Fruit fly (Drosophila melanogaster) whole organism, embryonic: ENCODE data around the gene CG32170.

Source experiments
- BtbVII ChIP-seq: fragments of 200-800 bp; sonication (Bioruptor generic); optimal IDR thresholded peaks from 3 replicates; lab custom pipeline; 2017; ENCODE audit warnings: missing biosample characterization, mild to moderate bottlenecking, missing genetic modification characterization
- CG1024 ChIP-seq: fragments of 200-800 bp; sonication (Bioruptor generic); IDR thresholded peaks from 2 replicates; pipeline ENCODE4 v1.3.6; 2022; ENCODE audit warnings: missing biosample characterization, missing genetic modification characterization
- CG10959 ChIP-seq: fragments of 200-800 bp; sonication (Bioruptor generic); IDR thresholded peaks from 2 replicates; pipeline ENCODE4 v1.3.6; 2022; ENCODE audit warnings: missing biosample characterization, missing genetic modification characterization
- CG14710 ChIP-seq: fragments of 200-800 bp; sonication (Bioruptor generic); optimal IDR thresholded peaks from 3 replicates; lab custom pipeline; 2019; ENCODE audit warnings: missing biosample characterization, mild to moderate bottlenecking, missing genetic modification characterization, moderate library complexity
- CG16813 ChIP-seq: fragments of 200-800 bp; sonication (Bioruptor generic); IDR thresholded peaks from 3 replicates; pipeline ENCODE4 v1.3.6; 2022; ENCODE audit warnings: missing biosample characterization, missing genetic modification characterization; ENCODE audit not compliant: partially characterized antibody
- CG17186 ChIP-seq: fragments of 200-800 bp; sonication (Bioruptor generic); optimal IDR thresholded peaks from 3 replicates; lab custom pipeline; 2017; ENCODE audit warnings: missing biosample characterization, missing genetic modification reagents, missing genetic modification characterization
- CG18011 ChIP-seq: fragments of 200-800 bp; sonication (Bioruptor generic); optimal IDR thresholded peaks from 2 replicates; lab custom pipeline; 2017; ENCODE audit warnings: missing biosample characterization, missing genetic modification characterization, mild to moderate bottlenecking, moderate library complexity, missing genotype
- CG1832 ChIP-seq: fragments of 200-800 bp; sonication (Bioruptor generic); optimal IDR thresholded peaks from 2 replicates; lab custom pipeline; 2017; ENCODE audit warnings: missing biosample characterization, mild to moderate bottlenecking, missing genetic modification characterization, inconsistent platforms
- CG2129 ChIP-seq: fragments of 200-800 bp; sonication (Bioruptor generic); IDR thresholded peaks from 2 replicates; pipeline ENCODE4 v1.3.6; 2022; ENCODE audit warnings: missing biosample characterization, missing genetic modification characterization; ENCODE audit not compliant: partially characterized antibody
- CG2889 ChIP-seq: fragments of 200-800 bp; sonication (Bioruptor generic); IDR thresholded peaks from 3 replicates; pipeline ENCODE4 v1.3.6; 2022; ENCODE audit warnings: missing biosample characterization, missing genetic modification characterization
- CG30020 ChIP-seq: fragments of 200-800 bp; optimal IDR thresholded peaks from 2 replicates; lab custom pipeline; 2019; ENCODE audit warnings: missing biosample characterization, mild to moderate bottlenecking, missing genetic modification characterization, moderate library complexity
- CG3995 ChIP-seq: fragments of 200-800 bp; sonication (Bioruptor generic); optimal IDR thresholded peaks from 3 replicates; lab custom pipeline; 2016; ENCODE audit warnings: missing biosample characterization, missing genetic modification characterization
- CG4328 ChIP-seq: fragments of 200-800 bp; sonication (Bioruptor generic); optimal IDR thresholded peaks from 3 replicates; lab custom pipeline; 2017; ENCODE audit warnings: missing biosample characterization, missing genetic modification reagents, missing genetic modification characterization
- CG5953 ChIP-seq: fragments of 200-800 bp; sonication (Bioruptor generic); IDR thresholded peaks from 2 replicates; pipeline ENCODE4 v1.3.6; 2022; ENCODE audit warnings: missing biosample characterization, missing genetic modification characterization
- CG6813 ChIP-seq: fragments of 200-800 bp; sonication (Bioruptor generic); optimal IDR thresholded peaks from 2 replicates; lab custom pipeline; 2017; ENCODE audit warnings: missing biosample characterization, missing genetic modification characterization, mild to moderate bottlenecking, moderate library complexity, missing genetic modification reagents
- Chrac-16 ChIP-seq: fragments of 200-800 bp; sonication (Bioruptor generic); optimal IDR thresholded peaks from 3 replicates; lab custom pipeline; 2016; ENCODE audit warnings: missing biosample characterization, missing genetic modification characterization
- Dek ChIP-seq: fragments of 200-800 bp; sonication (Bioruptor generic); optimal IDR thresholded peaks from 3 replicates; lab custom pipeline; 2019; ENCODE audit warnings: missing biosample characterization, mild to moderate bottlenecking, missing genetic modification characterization, moderate library complexity
- GATAe ChIP-seq: fragments of 200-800 bp; sonication (Bioruptor generic); conservative IDR thresholded peaks from 2 replicates; pipeline ENCODE4 v1.3.6; 2022; ENCODE audit warnings: missing biosample characterization, missing genetic modification characterization
- HLH54F ChIP-seq: fragments of 200-800 bp; sonication (Bioruptor generic); optimal IDR thresholded peaks from 3 replicates; lab custom pipeline; 2016; ENCODE audit warnings: missing biosample characterization, missing genetic modification characterization
- Hey ChIP-seq: fragments of 200-800 bp; sonication (Bioruptor generic); optimal IDR thresholded peaks from 3 replicates; lab custom pipeline; 2018; ENCODE audit warnings: missing biosample characterization, mild to moderate bottlenecking, missing genetic modification characterization
- MBD-R2 ChIP-seq: fragments of 200-800 bp; sonication (Bioruptor generic); IDR thresholded peaks from 2 replicates; pipeline ENCODE4 v1.3.6; 2022; ENCODE audit warnings: missing biosample characterization, missing genetic modification characterization
- Max ChIP-seq: fragments of 200-800 bp; sonication (Bioruptor generic); optimal IDR thresholded peaks from 2 replicates; lab custom pipeline; 2016; ENCODE audit warnings: missing biosample characterization, mild to moderate bottlenecking, missing genetic modification characterization
- Med ChIP-seq: fragments of 200-800 bp; sonication (Bioruptor generic); peaks from one replicate; lab custom pipeline; 2016; ENCODE audit warnings: missing biosample characterization, missing genetic modification characterization, mild to moderate bottlenecking, inconsistent platforms, moderate library complexity
- Mrtf ChIP-seq: fragments of 200-800 bp; sonication (Bioruptor generic); IDR thresholded peaks from 3 replicates; pipeline ENCODE4 v1.3.6; 2022; ENCODE audit warnings: missing biosample characterization, missing genetic modification characterization
- NFAT ChIP-seq: fragments of 200-800 bp; sonication (Bioruptor generic); IDR thresholded peaks from 2 replicates; pipeline ENCODE4 v1.3.6; 2022; ENCODE audit warnings: missing biosample characterization, missing genetic modification characterization
- Oaz ChIP-seq: fragments of 200-800 bp; sonication (Bioruptor generic); IDR thresholded peaks from 2 replicates; pipeline ENCODE4 v1.3.6; 2022; ENCODE audit warnings: missing biosample characterization, missing genetic modification characterization
- Sin3A ChIP-seq: fragments of >200 bp; optimal IDR thresholded peaks from 2 replicates; lab custom pipeline; 2018
- Sox100B ChIP-seq: fragments of 200-800 bp; sonication (Bioruptor generic); optimal IDR thresholded peaks from 3 replicates; lab custom pipeline; 2018; ENCODE audit warnings: missing biosample characterization, mild to moderate bottlenecking, missing genetic modification characterization
- Taf1 ChIP-seq: fragments of 200-800 bp; sonication (Bioruptor generic); IDR thresholded peaks from 2 replicates; pipeline ENCODE4 v1.3.6; 2022; ENCODE audit warnings: missing biosample characterization, missing genetic modification characterization
- bowl ChIP-seq: fragments of 200-800 bp; sonication (Bioruptor generic); IDR thresholded peaks from 2 replicates; pipeline ENCODE4 v1.3.6; 2022; ENCODE audit warnings: missing biosample characterization, missing genetic modification characterization
- bsh ChIP-seq, 2 experiments: fragments of 200-800 bp; sonication (Bioruptor generic); optimal IDR thresholded peaks; 2 replicates each; lab custom pipeline; 2017 to 2018; ENCODE audit warnings: mild to moderate bottlenecking in 2 of 2, missing biosample characterization in 2 of 2, missing genetic modification characterization in 2 of 2, moderate library complexity in 1 of 2
- cad ChIP-seq: fragments of >200 bp; optimal IDR thresholded peaks from 2 replicates; lab custom pipeline; 2017; ENCODE audit warnings: missing biosample characterization, missing genetic modification characterization
- cas ChIP-seq: fragments of 200-800 bp; sonication (Bioruptor generic); IDR thresholded peaks from 2 replicates; pipeline ENCODE4 v1.3.6; 2022; ENCODE audit warnings: missing biosample characterization, missing genetic modification characterization
- cg ChIP-seq: fragments of 200-800 bp; sonication (Bioruptor generic); optimal IDR thresholded peaks from 3 replicates; lab custom pipeline; 2019; ENCODE audit warnings: missing biosample characterization, mild to moderate bottlenecking, missing genetic modification characterization, moderate library complexity
- cwo ChIP-seq: fragments of 200-800 bp; sonication (Bioruptor generic); optimal IDR thresholded peaks from 3 replicates; lab custom pipeline; 2017; ENCODE audit warnings: missing biosample characterization, missing genetic modification characterization, mild to moderate bottlenecking, moderate library complexity, missing genetic modification reagents
- disco-r ChIP-seq: fragments of 200-800 bp; sonication (Bioruptor generic); optimal IDR thresholded peaks from 2 replicates; lab custom pipeline; 2016; ENCODE audit warnings: missing biosample characterization, missing genetic modification characterization
- dm ChIP-seq: fragments of 200-800 bp; sonication (Bioruptor generic); optimal IDR thresholded peaks from 3 replicates; lab custom pipeline; 2016; ENCODE audit warnings: missing biosample characterization, missing genetic modification characterization
- dysf ChIP-seq: fragments of 200-800 bp; sonication (Bioruptor generic); IDR thresholded peaks from 3 replicates; pipeline ENCODE4 v1.3.6; 2022; ENCODE audit warnings: missing biosample characterization, missing genetic modification characterization
- fu2 ChIP-seq: fragments of 200-800 bp; sonication (Bioruptor generic); optimal IDR thresholded peaks from 2 replicates; lab custom pipeline; 2016; ENCODE audit warnings: missing biosample characterization, missing genetic modification characterization
- gcm ChIP-seq: fragments of 200-800 bp; sonication (Bioruptor generic); optimal IDR thresholded peaks from 2 replicates; lab custom pipeline; 2019; ENCODE audit warnings: missing biosample characterization, mild to moderate bottlenecking, missing genetic modification characterization, moderate library complexity
- gem ChIP-seq: fragments of 200-800 bp; sonication (Bioruptor generic); optimal IDR thresholded peaks from 2 replicates; lab custom pipeline; 2019; ENCODE audit warnings: missing biosample characterization, mild to moderate bottlenecking, missing genetic modification characterization, moderate library complexity
- gfzf ChIP-seq: fragments of 200-800 bp; sonication (Bioruptor generic); optimal IDR thresholded peaks from 2 replicates; lab custom pipeline; 2016; ENCODE audit warnings: missing biosample characterization, mild to moderate bottlenecking, missing genetic modification characterization, moderate library complexity
- h ChIP-seq: fragments of >200 bp; optimal IDR thresholded peaks from 2 replicates; lab custom pipeline; 2017
- lola ChIP-seq, 3 experiments: fragments of >200 bp in 2 of 3; fragments of 200-800 bp in 1 of 3; sonication (Bioruptor generic) in 1 of 3; optimal IDR thresholded peaks; 2 replicates each; lab custom pipeline; 2017 to 2019; ENCODE audit warnings: missing biosample characterization in 3 of 3, missing genetic modification characterization in 3 of 3, mild to moderate bottlenecking in 1 of 3, moderate library complexity in 1 of 3
- nerfin-2 ChIP-seq: fragments of 200-800 bp; sonication (Bioruptor generic); IDR thresholded peaks from 2 replicates; pipeline ENCODE4 v1.3.6; 2022; ENCODE audit warnings: missing biosample characterization, missing genetic modification characterization; ENCODE audit not compliant: partially characterized antibody
- oc ChIP-seq: fragments of 200-800 bp; sonication (Bioruptor generic); optimal IDR thresholded peaks from 2 replicates; lab custom pipeline; 2018; ENCODE audit warnings: missing biosample characterization, mild to moderate bottlenecking, missing genetic modification characterization, moderate library complexity
- run ChIP-seq: fragments of 200-800 bp; sonication (Bioruptor generic); optimal IDR thresholded peaks from 3 replicates; lab custom pipeline; 2018; ENCODE audit warnings: missing biosample characterization, mild to moderate bottlenecking, missing genetic modification characterization
- sens ChIP-seq: fragments of 200-800 bp; sonication (Bioruptor generic); peaks from one replicate; lab custom pipeline; 2016; ENCODE audit warnings: missing biosample characterization, missing genetic modification characterization
- tgo ChIP-seq: fragments of 200-800 bp; sonication (Bioruptor generic); IDR thresholded peaks from 3 replicates; pipeline ENCODE4 v1.3.6; 2022; ENCODE audit warnings: missing biosample characterization, missing genetic modification characterization
- tin ChIP-seq: fragments of 200-800 bp; sonication (Bioruptor generic); optimal IDR thresholded peaks from 3 replicates; lab custom pipeline; 2016; ENCODE audit warnings: missing biosample characterization, missing genetic modification characterization
- trem ChIP-seq: fragments of 200-800 bp; optimal IDR thresholded peaks from 3 replicates; lab custom pipeline; 2019; ENCODE audit warnings: missing biosample characterization, mild to moderate bottlenecking, missing genetic modification characterization, moderate library complexity
- unpg ChIP-seq: fragments of 200-800 bp; sonication (Bioruptor generic); optimal IDR thresholded peaks from 3 replicates; lab custom pipeline; 2018; ENCODE audit warnings: missing biosample characterization, mild to moderate bottlenecking, missing genetic modification characterization, moderate library complexity

The CG32170 gene

DNA sequence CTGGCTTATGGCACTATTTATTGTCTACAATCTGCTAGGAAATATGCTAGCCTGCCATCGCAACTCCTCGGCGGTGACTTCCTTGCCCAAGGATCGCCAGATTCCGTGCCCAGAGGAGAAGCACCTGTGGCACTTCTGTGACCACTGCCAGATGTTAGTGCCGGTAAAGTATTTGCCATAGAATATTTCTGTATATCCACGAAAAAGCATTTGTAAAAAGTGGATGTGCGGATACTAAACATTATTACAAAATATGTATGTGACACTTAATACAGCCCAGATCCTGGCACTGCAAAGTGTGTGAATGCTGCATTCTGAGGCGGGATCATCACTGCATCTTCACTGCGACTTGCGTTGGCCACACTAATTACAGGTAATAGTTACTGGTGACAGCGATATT, 16.2 kb upstream of the CG32170 start (continued):
- TF ChIP-seq CG5953 (GFP tag; lab: Robert Waterston, UW), result no peak
- no peak for TF ChIP-seq lola (GFP tag; optimal IDR thresholded peaks at IDR 0.05; lab: Kevin White, UChicago)
- no peak for TF ChIP-seq BtbVII (GFP tag; lab: Kevin White, UChicago)
- TF ChIP-seq bowl, result no peak
- no peak for TF ChIP-seq Chrac-16 (GFP tag; lab: Kevin White, UChicago)
- no peak for TF ChIP-seq unpg (GFP tag; lab: Kevin White, UChicago)
- peak; percentile 95 for TF ChIP-seq CG30020 (tag; lab: Kevin White, UChicago)
- TF ChIP-seq CG10959 (GFP tag; lab: Robert Waterston, UW), result no peak
- TF ChIP-seq Dek, result no peak
- TF ChIP-seq NFAT (GFP tag; lab: Robert Waterston, UW), result no peak
- no peak for TF ChIP-seq HLH54F
- 0 out of 2 replicates have a peak, but pooled peaks have one; percentile 49 for TF ChIP-seq CG1024 (GFP tag; lab: Robert Waterston, UW)
- TF ChIP-seq trem (tag; lab: Kevin White, UChicago), result no peak
- no peak for TF ChIP-seq Oaz (GFP tag; lab: Robert Waterston, UW)
- TF ChIP-seq Sox100B (GFP tag; lab: Kevin White, UChicago), result no peak
- TF ChIP-seq cad (GFP tag; lab: Kevin White, UChicago), result no peak
- no peak for TF ChIP-seq fu2
- TF ChIP-seq bsh (GFP tag; optimal IDR thresholded peaks at IDR 0.05; lab: Kevin White, UChicago), result no peak
- no peak for TF ChIP-seq CG2889
- no peak for TF ChIP-seq nerfin-2 (GFP tag; lab: Robert Waterston, UW)
- TF ChIP-seq gcm, result no peak
- TF ChIP-seq Max (GFP tag; lab: Kevin White, UChicago), result no peak
- no peak for TF ChIP-seq dysf (GFP tag; lab: Robert Waterston, UW)
- no peak for TF ChIP-seq CG18011 (GFP tag; lab: Kevin White, UChicago)
- TF ChIP-seq CG4328, result no peak
- TF ChIP-seq sens (GFP tag; lab: Kevin White, UChicago), result peak; percentile 66
- TF ChIP-seq oc (tag; lab: Kevin White, UChicago), result no peak
- peak; percentile 30 for TF ChIP-seq CG3995 (GFP tag; lab: Kevin White, UChicago)
- TF ChIP-seq GATAe (GFP tag; lab: Robert Waterston, UW), result no peak
- TF ChIP-seq gfzf (GFP tag; lab: Kevin White, UChicago), result peak; percentile 62
- no peak for TF ChIP-seq dm (GFP tag; lab: Kevin White, UChicago)
- TF ChIP-seq Mrtf (GFP tag; lab: Robert Waterston, UW), result no peak
- TF ChIP-seq cg, result no peak
- no peak for TF ChIP-seq CG16813
- TF ChIP-seq CG6813 (GFP tag; lab: Kevin White, UChicago), result no peak
- TF ChIP-seq Taf1 (GFP tag; lab: Robert Waterston, UW), result no peak
- TF ChIP-seq CG14710, result peak; percentile 49
- TF ChIP-seq tgo (GFP tag; lab: Robert Waterston, UW), result no peak
- no peak for TF ChIP-seq h (lab: Kevin White, UChicago)
- TF ChIP-seq CG1832, result no peak
- no peak for TF ChIP-seq tin
- no peak for TF ChIP-seq cwo (GFP tag; lab: Kevin White, UChicago)
- TF ChIP-seq CG2129 (GFP tag; lab: Robert Waterston, UW), result no peak
- peak; percentile 74 for TF ChIP-seq Sin3A
- peak; percentile 24 for TF ChIP-seq Med (GFP tag; lab: Kevin White, UChicago)
- no peak for TF ChIP-seq MBD-R2 (GFP tag; lab: Robert Waterston, UW)
- no peak for TF ChIP-seq run (tag; lab: Kevin White, UChicago)
- TF ChIP-seq CG17186 (GFP tag; lab: Kevin White, UChicago), result peak; percentile 6
- no peak for TF ChIP-seq Hey
- no peak for TF ChIP-seq cas
- TF ChIP-seq gem (tag; lab: Kevin White, UChicago), result no peak
- TF ChIP-seq disco-r (GFP tag; lab: Kevin White, UChicago), result no peak
